Worm (Caenorhabditis elegans) whole organism, L3 larva: ENCODE measurements around the gene C26E6.1.

Source experiments
- aly-2 ChIP-seq: fragments of 150-350 bp; optimal IDR thresholded peaks from 2 replicates; lab custom pipeline; 2014; ENCODE audit warnings: missing biosample characterization, missing genetic modification characterization
- ama-1 ChIP-seq: fragments of 150-350 bp; optimal IDR thresholded peaks from 2 replicates; lab custom pipeline; 2018
- ceh-16 ChIP-seq: sonication (generic microtip); optimal IDR thresholded peaks from 2 replicates; lab custom pipeline; 2017; ENCODE audit warnings: missing biosample characterization, missing genetic modification characterization
- ceh-28 ChIP-seq: fragments of 150-350 bp; optimal IDR thresholded peaks from 2 replicates; lab custom pipeline; 2014; ENCODE audit warnings: missing biosample characterization, missing genetic modification reagents, missing genetic modification characterization
- ceh-82 ChIP-seq: fragments of 150-350 bp; optimal IDR thresholded peaks from 2 replicates; lab custom pipeline; 2014; ENCODE audit warnings: missing biosample characterization, missing genetic modification characterization
- ceh-9 ChIP-seq: sonication (generic microtip); optimal IDR thresholded peaks from 2 replicates; lab custom pipeline; 2018; ENCODE audit warnings: missing biosample characterization, missing genetic modification characterization
- daf-12 ChIP-seq: fragments of 150-350 bp; optimal IDR thresholded peaks from 2 replicates; lab custom pipeline; 2014; ENCODE audit warnings: missing biosample characterization, missing genetic modification reagents, missing genetic modification characterization
- egl-27 ChIP-seq: sonication (generic microtip); optimal IDR thresholded peaks from 4 replicates; lab custom pipeline; 2017; ENCODE audit warnings: missing biosample characterization, missing genetic modification reagents, missing genetic modification characterization
- egl-5 ChIP-seq: fragments of 150-350 bp; optimal IDR thresholded peaks from 2 replicates; lab custom pipeline; 2017; ENCODE audit warnings: missing biosample characterization, missing genetic modification reagents, missing genetic modification characterization, inconsistent platforms
- elt-2 ChIP-seq: sonication (generic microtip); optimal IDR thresholded peaks from 2 replicates; lab custom pipeline; 2016; ENCODE audit warnings: missing genetic modification reagents, mild to moderate bottlenecking, missing genetic modification characterization, missing compliant biosample characterization
- elt-3 ChIP-seq, 3 experiments: fragments of 150-350 bp in 1 of 3; sonication (generic microtip) in 2 of 3; optimal IDR thresholded peaks; 2 replicates in 2 of 3; 4 replicates in 1 of 3; lab custom pipeline; 2014 to 2017; ENCODE audit warnings: missing biosample characterization in 3 of 3, missing genetic modification characterization in 3 of 3
- eor-1 ChIP-seq, 2 experiments: fragments of 150-350 bp; optimal IDR thresholded peaks; 2 replicates each; lab custom pipeline; 2014 to 2018; ENCODE audit warnings: missing biosample characterization in 2 of 2, missing genetic modification characterization in 2 of 2
- fkh-10 ChIP-seq: sonication (generic microtip); optimal IDR thresholded peaks from 2 replicates; lab custom pipeline; 2017; ENCODE audit warnings: missing biosample characterization, missing genetic modification reagents, missing genetic modification characterization
- hmg-11 ChIP-seq: sonication (generic microtip); optimal IDR thresholded peaks from 2 replicates; lab custom pipeline; 2016; ENCODE audit warnings: missing genetic modification characterization, missing compliant biosample characterization
- lin-15B ChIP-seq: fragments of 150-350 bp; optimal IDR thresholded peaks from 2 replicates; lab custom pipeline; 2014; ENCODE audit warnings: missing biosample characterization, missing genetic modification characterization
- lin-39 ChIP-seq: fragments of 150-350 bp; optimal IDR thresholded peaks from 2 replicates; lab custom pipeline; 2018; ENCODE audit warnings: missing biosample characterization, missing genetic modification reagents, missing genetic modification characterization
- mdl-1 ChIP-seq: fragments of 150-350 bp; optimal IDR thresholded peaks from 2 replicates; lab custom pipeline; 2014; ENCODE audit warnings: missing biosample characterization, missing genetic modification characterization
- mml-1 ChIP-seq: fragments of 150-350 bp; sonication (generic microtip); optimal IDR thresholded peaks from 3 replicates; lab custom pipeline; 2014; ENCODE audit warnings: missing biosample characterization, missing genetic modification characterization
- nfya-1 ChIP-seq: sonication (generic microtip); optimal IDR thresholded peaks from 2 replicates; lab custom pipeline; 2017; ENCODE audit warnings: missing genetic modification characterization, mild to moderate bottlenecking, missing compliant biosample characterization, antibody characterized with exemption, moderate library complexity; ENCODE audit not compliant: insufficient read depth
- nhr-23 ChIP-seq: fragments of 150-350 bp; optimal IDR thresholded peaks from 2 replicates; lab custom pipeline; 2014; ENCODE audit warnings: missing biosample characterization, missing genetic modification reagents, missing genetic modification characterization
- nhr-237 ChIP-seq: fragments of 150-350 bp; optimal IDR thresholded peaks from 2 replicates; lab custom pipeline; 2014; ENCODE audit warnings: missing biosample characterization, missing genetic modification characterization
- nhr-25 ChIP-seq: sonication (generic microtip); optimal IDR thresholded peaks from 2 replicates; lab custom pipeline; 2017; ENCODE audit warnings: missing biosample characterization, missing genetic modification characterization
- nhr-77 ChIP-seq: fragments of 150-350 bp; optimal IDR thresholded peaks from 2 replicates; lab custom pipeline; 2014; ENCODE audit warnings: missing biosample characterization, missing genetic modification characterization
- pha-4 ChIP-seq: fragments of 150-350 bp; optimal IDR thresholded peaks from 2 replicates; lab custom pipeline; 2014; ENCODE audit warnings: missing biosample characterization, missing genetic modification reagents, missing genetic modification characterization
- sea-2 ChIP-seq: fragments of 150-350 bp; sonication (generic microtip); optimal IDR thresholded peaks from 4 replicates; lab custom pipeline; 2014; ENCODE audit warnings: missing biosample characterization, missing genetic modification reagents, missing genetic modification characterization
- skn-1 ChIP-seq: fragments of 150-350 bp; optimal IDR thresholded peaks from 2 replicates; lab custom pipeline; 2014; ENCODE audit warnings: missing biosample characterization, missing genetic modification characterization
- snpc-4 ChIP-seq: fragments of 150-350 bp; optimal IDR thresholded peaks from 2 replicates; lab custom pipeline; 2014; ENCODE audit warnings: missing biosample characterization, missing genetic modification characterization
- tbx-2 ChIP-seq: sonication (generic microtip); optimal IDR thresholded peaks from 2 replicates; lab custom pipeline; 2016; ENCODE audit warnings: mild to moderate bottlenecking, missing genetic modification characterization, missing compliant biosample characterization
- unc-39 ChIP-seq: sonication (generic microtip); optimal IDR thresholded peaks from 4 replicates; lab custom pipeline; 2017; ENCODE audit warnings: missing biosample characterization, missing genetic modification characterization
- unc-62 ChIP-seq: fragments of 150-350 bp; sonication (generic microtip); optimal IDR thresholded peaks from 4 replicates; lab custom pipeline; 2014; ENCODE audit warnings: missing biosample characterization, missing genetic modification reagents, missing genetic modification characterization
- zag-1 ChIP-seq: fragments of 150-350 bp; optimal IDR thresholded peaks from 2 replicates; lab custom pipeline; 2014; ENCODE audit warnings: missing biosample characterization, missing genetic modification characterization
- ztf-11 ChIP-seq: fragments of 150-350 bp; optimal IDR thresholded peaks from 2 replicates; lab custom pipeline; 2014; ENCODE audit warnings: missing biosample characterization, missing genetic modification characterization
- ztf-4 ChIP-seq: fragments of 150-350 bp; optimal IDR thresholded peaks from 2 replicates; lab custom pipeline; 2014; ENCODE audit warnings: missing biosample characterization, missing genetic modification characterization

C26E6.1 gene

ce11 chrIII:4998111-4998859 is 41.6 kb downstream of the C26E6.1 start, which contains the start of gene tmem-131:
Gene tmem-131 (minus strand): TSS chrIII:4998161.
- TF ChIP-seq ceh-82 (tag; lab: Kevin White, UChicago) (no peak), ceh-9 (tag; lab: Kevin White, UChicago) (no peak), elt-2 (tag; lab: Kevin White, UChicago) (no peak), nhr-23 (tag; lab: Kevin White, UChicago) (peak; percentile 83), nfya-1 (tag; lab: Kevin White, UChicago) (peak; percentile 36), hmg-11 (no peak), egl-27 (tag; lab: Kevin White, UChicago) (no peak), nhr-25 (peak; percentile 91), ceh-16 (tag; lab: Kevin White, UChicago) (no peak), unc-39 (tag; lab: Kevin White, UChicago) (no peak), lin-39 (tag; lab: Kevin White, UChicago) (no peak), unc-62 (GFP tag; lab: Kevin White, UChicago) (no peak), ceh-28 (tag; lab: Kevin White, UChicago) (peak; percentile 79)

- TF ChIP-seq lin-15B (tag; lab: Kevin White, UChicago) (no peak), ceh-16 (tag; lab: Kevin White, UChicago) (no peak), snpc-4 (tag; lab: Kevin White, UChicago) (peak; percentile 2), elt-3 (tag; optimal IDR thresholded peaks at IDR 0.05; lab: Kevin White, UChicago) (no peak), daf-12 (tag; lab: Kevin White, UChicago) (no peak), nfya-1 (tag; lab: Kevin White, UChicago) (peak; percentile 5), nhr-77 (tag; lab: Kevin White, UChicago) (no peak)
These were observed 42.3 kb downstream of the C26E6.1 start, which contains the start of gene smcr-8 for ce11 chrIII:4998956-4999425. Gene smcr-8 (plus strand): TSS chrIII:4999375.

- TF ChIP-seq nhr-77 (tag; lab: Kevin White, UChicago) (no peak), unc-62 (GFP tag; lab: Kevin White, UChicago) (no peak), mml-1 (no peak), ceh-9 (tag; lab: Kevin White, UChicago) (no peak), nhr-237 (no peak), snpc-4 (tag; lab: Kevin White, UChicago) (no peak), ztf-4 (tag; lab: Kevin White, UChicago) (no peak), tbx-2 (tag; lab: Kevin White, UChicago) (no peak), lin-39 (tag; lab: Kevin White, UChicago) (no peak), aly-2 (no peak), eor-1 (tag; optimal IDR thresholded peaks at IDR 0.05; lab: Kevin White, UChicago) (no peak), egl-27 (tag; lab: Kevin White, UChicago) (no peak), skn-1 (tag; lab: Kevin White, UChicago) (no peak), nfya-1 (tag; lab: Kevin White, UChicago) (no peak)
These were observed 45.6 kb downstream of the C26E6.1 start, which contains the start of gene R144.10 for ce11 chrIII:5002231-5002630. Gene R144.10 (minus strand): TSS chrIII:5002331.

ce11 chrIII:5004621-5005020 is 48.0 kb downstream of the C26E6.1 start, which contains the start of gene R144.6:
Gene R144.6 (minus strand): TSS chrIII:5004721.
- no peak for TF ChIP-seq snpc-4 (tag; lab: Kevin White, UChicago)
- TF ChIP-seq sea-2 (GFP tag; lab: Kevin White, UChicago) = no peak
- no peak for TF ChIP-seq ama-1 (lab: Kevin White, UChicago)
- no peak for TF ChIP-seq zag-1
- TF ChIP-seq mdl-1 = no peak
- no peak for TF ChIP-seq mml-1
- no peak for TF ChIP-seq unc-62 (GFP tag; lab: Kevin White, UChicago)
- TF ChIP-seq pha-4 (tag; lab: Kevin White, UChicago) = no peak
- no peak for TF ChIP-seq daf-12 (tag; lab: Kevin White, UChicago)
- TF ChIP-seq nhr-25 = no peak
- TF ChIP-seq ztf-4 (tag; lab: Kevin White, UChicago) = no peak
- no peak for TF ChIP-seq lin-15B (tag; lab: Kevin White, UChicago)
- no peak for TF ChIP-seq ztf-11 (tag; lab: Kevin White, UChicago)
- TF ChIP-seq tbx-2 (tag; lab: Kevin White, UChicago) = no peak

- TF ChIP-seq unc-39 (tag; lab: Kevin White, UChicago) (no peak), egl-5 (tag; lab: Kevin White, UChicago) (no peak), fkh-10 (GFP tag; lab: Kevin White, UChicago) (no peak), lin-15B (tag; lab: Kevin White, UChicago) (no peak)
- TF ChIP-seq, all 47 proteins: peak for 0
These were observed 50.2 kb downstream of the C26E6.1 start, which contains the start of gene R144.12 for ce11 chrIII:5006881-5007280. Gene R144.12 (minus strand): TSS chrIII:5006981.
